Worm (Caenorhabditis elegans): ENCODE data around the gene nspf-3.

- no peak for TF ChIP-seq F44E2.7 (GFP tag; IDR thresholded peaks at IDR 0.05)
- no peak for TF ChIP-seq ces-1 (GFP tag; optimal IDR thresholded peaks at IDR 0.05)
- TF ChIP-seq nhr-42 (GFP tag; IDR thresholded peaks at IDR 0.05) = no peak
- TF ChIP-seq nhr-10 (tag; optimal IDR thresholded peaks at IDR 0.05) = no peak
- no peak for TF ChIP-seq attf-4 (tag; optimal IDR thresholded peaks at IDR 0.05)
- TF ChIP-seq skn-1 (tag; optimal IDR thresholded peaks at IDR 0.05) = no peak
- TF ChIP-seq hlh-11 (tag; optimal IDR thresholded peaks at IDR 0.05) = no peak
- TF ChIP-seq T20F7.1 (GFP tag; optimal IDR thresholded peaks at IDR 0.05) = no peak
- no peak for TF ChIP-seq zag-1 (tag; optimal IDR thresholded peaks at IDR 0.05)
- TF ChIP-seq jun-1 (tag; optimal IDR thresholded peaks at IDR 0.05) = no peak
- no peak for TF ChIP-seq nhr-237 (tag; optimal IDR thresholded peaks at IDR 0.05)
- TF ChIP-seq nhr-6 (tag; optimal IDR thresholded peaks at IDR 0.05) = no peak
Observed at ce11 chrII:2641777-2642176, 48.2 kb downstream of the nspf-3 start, which contains the start of gene F22E5.7.
